Worm (Caenorhabditis elegans) whole organism, L2 larva: ENCODE results near the gene nhr-8.

ENCODE experiments used
- F13H6.1 ChIP-seq: sonication (generic microtip); optimal IDR thresholded peaks from 2 replicates; lab custom pipeline; 2016; ENCODE audit warnings: missing genetic modification characterization, missing compliant biosample characterization
- R02D3.7 ChIP-seq: fragments of 150-350 bp; optimal IDR thresholded peaks from 2 replicates; lab custom pipeline; 2014; ENCODE audit warnings: missing biosample characterization, missing genetic modification characterization
- Y55F3AM.14 ChIP-seq: fragments of 200-800 bp; sonication (Bioruptor generic); optimal IDR thresholded peaks from 2 replicates; lab custom pipeline; 2018; ENCODE audit warnings: mild to moderate bottlenecking, missing genetic modification characterization, missing compliant biosample characterization
- ZK546.5 ChIP-seq: sonication (generic microtip); optimal IDR thresholded peaks from 2 replicates; lab custom pipeline; 2017; ENCODE audit warnings: missing biosample characterization, missing genetic modification characterization
- ama-1 ChIP-seq: fragments of 150-350 bp; optimal IDR thresholded peaks from 2 replicates; lab custom pipeline; 2018; ENCODE audit warnings: inconsistent platforms
- blmp-1 ChIP-seq: sonication (generic microtip); optimal IDR thresholded peaks from 2 replicates; lab custom pipeline; 2017; ENCODE audit warnings: missing genetic modification characterization, mild to moderate bottlenecking, missing compliant biosample characterization, antibody characterized with exemption, moderate library complexity; ENCODE audit not compliant: insufficient read depth
- ceh-82 ChIP-seq: fragments of 150-350 bp; optimal IDR thresholded peaks from 2 replicates; lab custom pipeline; 2014; ENCODE audit warnings: missing biosample characterization, missing genetic modification characterization
- crh-2 ChIP-seq: sonication (generic microtip); optimal IDR thresholded peaks from 2 replicates; lab custom pipeline; 2017; ENCODE audit warnings: missing biosample characterization, missing genetic modification characterization
- egl-27 ChIP-seq: sonication (generic microtip); optimal IDR thresholded peaks from 3 replicates; lab custom pipeline; 2017; ENCODE audit warnings: missing biosample characterization, missing genetic modification reagents, missing genetic modification characterization
- elt-1 ChIP-seq: fragments of 150-350 bp; optimal IDR thresholded peaks from 2 replicates; lab custom pipeline; 2014; ENCODE audit warnings: missing biosample characterization, missing genetic modification characterization
- elt-3 ChIP-seq: sonication (generic microtip); optimal IDR thresholded peaks from 2 replicates; lab custom pipeline; 2017; ENCODE audit warnings: missing biosample characterization, missing genetic modification characterization
- fos-1 ChIP-seq: fragments of 150-350 bp; optimal IDR thresholded peaks from 2 replicates; lab custom pipeline; 2014; ENCODE audit warnings: missing biosample characterization, missing genetic modification characterization
- gmeb-1 ChIP-seq: fragments of 150-350 bp; optimal IDR thresholded peaks from 2 replicates; lab custom pipeline; 2014; ENCODE audit warnings: missing biosample characterization, missing genetic modification characterization
- lsy-2 ChIP-seq, 2 experiments: fragments of 150-350 bp in 1 of 2; sonication (generic microtip) in 1 of 2; optimal IDR thresholded peaks; 2 replicates each; lab custom pipeline; 2014 to 2017; ENCODE audit warnings: missing biosample characterization in 2 of 2, missing genetic modification characterization in 2 of 2
- mab-5 ChIP-seq: fragments of 150-350 bp; optimal IDR thresholded peaks from 2 replicates; lab custom pipeline; 2014; ENCODE audit warnings: missing biosample characterization, missing genetic modification characterization
- mbf-1 ChIP-seq: sonication (generic microtip); optimal IDR thresholded peaks from 2 replicates; lab custom pipeline; 2017; ENCODE audit warnings: missing biosample characterization, missing genetic modification characterization
- mdl-1 ChIP-seq, 2 experiments: fragments of 150-350 bp in 1 of 2; sonication (generic microtip) in 1 of 2; optimal IDR thresholded peaks; 2 replicates each; lab custom pipeline; 2017; ENCODE audit warnings: missing biosample characterization in 2 of 2, missing genetic modification characterization in 2 of 2
- nhr-11 ChIP-seq: fragments of 150-350 bp; optimal IDR thresholded peaks from 2 replicates; lab custom pipeline; 2014; ENCODE audit warnings: missing biosample characterization, missing genetic modification characterization
- nhr-12 ChIP-seq: fragments of 150-350 bp; optimal IDR thresholded peaks from 2 replicates; lab custom pipeline; 2014; ENCODE audit warnings: missing biosample characterization, missing genetic modification characterization
- nhr-23 ChIP-seq: fragments of 150-350 bp; optimal IDR thresholded peaks from 2 replicates; lab custom pipeline; 2014; ENCODE audit warnings: missing biosample characterization, missing genetic modification reagents, missing genetic modification characterization
- nhr-237 ChIP-seq: fragments of 150-350 bp; optimal IDR thresholded peaks from 2 replicates; lab custom pipeline; 2014; ENCODE audit warnings: missing biosample characterization, missing genetic modification characterization
- nhr-25 ChIP-seq: fragments of 150-350 bp; sonication (generic microtip); optimal IDR thresholded peaks from 3 replicates; lab custom pipeline; 2014; ENCODE audit warnings: missing biosample characterization, missing genetic modification characterization
- nhr-6 ChIP-seq: fragments of 150-350 bp; optimal IDR thresholded peaks from 2 replicates; lab custom pipeline; 2014; ENCODE audit warnings: missing biosample characterization, missing genetic modification characterization
- nhr-77 ChIP-seq: fragments of 150-350 bp; optimal IDR thresholded peaks from 2 replicates; lab custom pipeline; 2014; ENCODE audit warnings: missing biosample characterization, missing genetic modification characterization
- peb-1 ChIP-seq: fragments of 150-350 bp; optimal IDR thresholded peaks from 2 replicates; lab custom pipeline; 2014; ENCODE audit warnings: missing biosample characterization, missing genetic modification characterization
- sem-4 ChIP-seq: fragments of 150-350 bp; optimal IDR thresholded peaks from 2 replicates; lab custom pipeline; 2014; ENCODE audit warnings: missing biosample characterization, missing genetic modification reagents, missing genetic modification characterization
- sma-3 ChIP-seq: sonication (generic microtip); optimal IDR thresholded peaks from 2 replicates; lab custom pipeline; 2016; ENCODE audit warnings: missing genetic modification reagents, missing genetic modification characterization, missing compliant biosample characterization
- sma-9 ChIP-seq, 2 experiments: fragments of 150-350 bp in 1 of 2; sonication (generic microtip) in 1 of 2; optimal IDR thresholded peaks; 2 replicates each; lab custom pipeline; 2014 to 2016; ENCODE audit warnings: missing genetic modification characterization in 2 of 2, mild to moderate bottlenecking in 1 of 2, missing biosample characterization in 1 of 2, missing compliant biosample characterization in 1 of 2, missing genetic modification reagents in 1 of 2, moderate library complexity in 1 of 2
- snpc-4 ChIP-seq: fragments of 150-350 bp; optimal IDR thresholded peaks from 2 replicates; lab custom pipeline; 2014; ENCODE audit warnings: missing biosample characterization, missing genetic modification characterization
- unc-39 ChIP-seq: fragments of 150-350 bp; optimal IDR thresholded peaks from 2 replicates; lab custom pipeline; 2014; ENCODE audit warnings: missing biosample characterization, missing genetic modification characterization
- unc-62 ChIP-seq: fragments of 150-350 bp; optimal IDR thresholded peaks from 2 replicates; lab custom pipeline; 2014; ENCODE audit warnings: missing biosample characterization, missing genetic modification reagents, missing genetic modification characterization
- zag-1 ChIP-seq: fragments of 150-350 bp; optimal IDR thresholded peaks from 2 replicates; lab custom pipeline; 2014; ENCODE audit warnings: missing biosample characterization, missing genetic modification characterization
- ztf-1 ChIP-seq: fragments of 200-800 bp; sonication (Bioruptor generic); conservative IDR thresholded peaks from 2 replicates; pipeline ENCODE4 v1.3.6; 2022; ENCODE audit warnings: missing genetic modification characterization, missing compliant biosample characterization
- ztf-4 ChIP-seq: fragments of 150-350 bp; optimal IDR thresholded peaks from 2 replicates; lab custom pipeline; 2014; ENCODE audit warnings: missing biosample characterization, missing genetic modification characterization

The nhr-8 gene

DNA sequence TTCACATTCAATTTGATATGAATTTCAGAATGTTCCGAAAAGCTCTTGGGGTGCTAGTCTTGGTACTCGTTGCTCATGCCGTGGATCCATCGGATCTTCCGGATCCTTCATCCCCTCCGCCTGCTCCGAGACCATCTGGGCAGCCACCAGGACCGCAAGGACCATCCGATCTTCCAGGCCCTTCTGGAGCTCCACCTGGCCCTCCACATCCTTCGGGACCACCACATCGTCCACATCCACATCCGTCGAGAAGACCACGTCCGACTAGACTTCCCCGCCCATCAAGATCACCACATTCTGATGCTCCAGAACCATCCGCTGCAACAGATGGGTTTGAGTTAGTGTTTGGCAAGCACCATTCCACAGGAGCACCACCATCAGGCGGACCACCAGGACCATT, 23.8 kb downstream of the nhr-8 start, which contains the start of gene clx-1:
Gene clx-1, plus strand, starts transcription at position 30 of the 400 bp plus-strand sequence.
- TF ChIP-seq mdl-1 (tag; optimal IDR thresholded peaks at IDR 0.05; lab: Kevin White, UChicago) (no peak), R02D3.7 (tag; lab: Kevin White, UChicago) (no peak), crh-2 (no peak), ceh-82 (no peak), Y55F3AM.14 (GFP tag; lab: Kevin White, UChicago) (no peak), unc-62 (GFP tag; lab: Kevin White, UChicago) (no peak), ama-1 (lab: Kevin White, UChicago) (no peak), nhr-12 (no peak), ztf-1 (GFP tag; lab: Robert Waterston, UW) (no peak), nhr-77 (tag; lab: Kevin White, UChicago) (no peak), F13H6.1 (tag; lab: Kevin White, UChicago) (no peak), unc-39 (no peak), ZK546.5 (tag; lab: Kevin White, UChicago) (no peak), nhr-23 (tag; lab: Kevin White, UChicago) (no peak), peb-1 (tag; lab: Kevin White, UChicago) (no peak), sma-9 (GFP tag; optimal IDR thresholded peaks at IDR 0.05; lab: Kevin White, UChicago) (no peak), sma-9 (tag; optimal IDR thresholded peaks at IDR 0.05; lab: Kevin White, UChicago) (no peak), zag-1 (tag; lab: Kevin White, UChicago) (no peak), nhr-11 (tag; lab: Kevin White, UChicago) (no peak)

DNA sequence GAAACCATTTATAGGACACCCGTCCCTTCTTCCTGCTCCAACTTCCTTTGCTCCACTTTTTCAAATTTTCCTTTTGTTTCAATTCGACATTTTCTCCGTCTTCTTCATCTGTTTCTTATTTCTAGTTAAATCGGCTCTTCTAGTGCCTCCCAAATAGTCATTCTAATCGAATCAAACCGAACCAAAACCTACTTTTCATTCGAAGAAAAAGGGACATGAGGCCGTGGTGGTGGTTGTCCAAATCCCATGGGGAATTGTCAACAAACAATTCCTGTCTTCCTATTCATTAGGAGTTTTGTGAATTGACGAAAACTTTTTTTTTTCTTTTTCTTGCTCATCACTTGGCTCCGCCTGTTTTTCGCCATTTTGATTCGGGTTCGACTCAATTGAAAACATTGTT, 25.8 kb downstream of the nhr-8 start:
- TF ChIP-seq elt-3 (tag; lab: Kevin White, UChicago), result no peak

DNA sequence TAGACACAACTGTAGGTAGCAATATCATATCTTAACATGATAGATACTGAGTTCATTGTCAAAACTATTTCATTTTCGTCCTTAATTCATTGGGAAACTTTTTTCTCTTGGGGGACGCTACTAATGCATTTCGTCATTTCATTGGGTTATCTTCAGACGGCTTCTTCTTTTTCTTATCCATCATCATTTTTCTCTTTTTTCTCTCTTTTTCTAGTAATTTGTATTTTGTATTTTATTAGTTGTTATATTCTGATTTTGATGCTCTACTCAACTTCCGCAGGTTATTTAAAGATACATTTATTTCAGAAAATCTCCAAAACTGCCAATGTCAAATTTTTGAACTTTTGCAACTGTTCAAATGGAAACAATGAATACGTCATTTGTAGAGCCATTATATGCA, 32.8 kb downstream of the nhr-8 start, which contains the start of gene npr-35:
Gene npr-35, plus strand, starts transcription at position 301 of the 400 bp plus-strand sequence.
- no peak for TF ChIP-seq nhr-6
- TF ChIP-seq unc-62 (GFP tag; lab: Kevin White, UChicago), result no peak
- no peak for TF ChIP-seq blmp-1
- TF ChIP-seq nhr-11 (tag; lab: Kevin White, UChicago), result no peak
- TF ChIP-seq nhr-77 (tag; lab: Kevin White, UChicago), result no peak
- TF ChIP-seq peb-1 (tag; lab: Kevin White, UChicago), result no peak
- TF ChIP-seq gmeb-1 (tag; lab: Kevin White, UChicago), result no peak
- no peak for TF ChIP-seq nhr-237
- no peak for TF ChIP-seq elt-1 (tag; lab: Kevin White, UChicago)
- no peak for TF ChIP-seq zag-1 (tag; lab: Kevin White, UChicago)
- no peak for TF ChIP-seq mab-5 (tag; lab: Kevin White, UChicago)

DNA sequence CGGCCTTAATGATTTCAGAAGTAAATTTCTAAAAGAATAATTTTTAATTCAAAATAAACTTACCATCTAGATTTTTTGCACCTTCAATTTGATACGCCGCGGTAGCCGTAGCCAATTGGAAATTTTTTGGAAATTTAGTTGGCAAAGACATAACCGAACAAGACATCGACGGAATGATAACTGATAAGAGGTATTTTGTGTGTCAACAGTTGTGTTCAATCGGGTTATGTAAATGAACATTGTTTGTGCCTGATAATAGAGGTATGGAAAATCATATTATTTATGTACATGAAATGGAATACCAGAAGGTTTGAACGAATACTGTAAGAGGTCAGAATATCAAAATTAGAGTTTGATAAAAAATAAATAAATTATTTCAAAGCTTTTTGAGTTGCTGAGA, 37.1 kb downstream of the nhr-8 start, which contains the start of gene klo-1:
Gene klo-1, minus strand, starts transcription at position 388 of the 400 bp plus-strand sequence.
- TF ChIP-seq sma-9 (GFP tag; optimal IDR thresholded peaks at IDR 0.05; lab: Kevin White, UChicago), result peak; percentile 38
- TF ChIP-seq sma-9 (tag; optimal IDR thresholded peaks at IDR 0.05; lab: Kevin White, UChicago), result no peak
- peak; percentile 83 for TF ChIP-seq fos-1 (tag; lab: Kevin White, UChicago)
- no peak for TF ChIP-seq sma-3
- TF ChIP-seq mab-5 (tag; lab: Kevin White, UChicago), result no peak
- peak; percentile 54 for TF ChIP-seq crh-2

DNA sequence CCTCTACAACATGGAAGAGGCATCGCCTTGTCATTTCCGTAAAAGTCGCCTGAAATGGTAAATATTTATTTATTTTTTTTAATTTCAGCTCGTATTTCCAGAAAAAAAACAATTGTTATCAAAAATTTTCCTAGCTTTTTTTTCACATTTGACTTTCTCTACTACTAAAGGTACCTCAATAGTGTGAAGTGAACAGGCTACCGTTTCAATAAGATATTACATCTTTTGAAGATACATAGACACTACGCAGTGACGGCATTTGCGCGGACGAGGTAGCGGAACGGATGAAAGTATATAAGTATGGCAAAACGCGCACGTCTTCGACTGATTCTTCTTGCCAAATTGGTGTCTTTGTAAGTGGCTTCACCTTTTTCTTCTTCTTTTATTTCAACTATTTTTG, 42.3 kb downstream of the nhr-8 start, which contains the start of gene col-14:
Gene col-14, plus strand, starts transcription at position 301 of the 400 bp plus-strand sequence.
- no peak for TF ChIP-seq R02D3.7 (tag; lab: Kevin White, UChicago)
- TF ChIP-seq sem-4 (tag; lab: Kevin White, UChicago), result no peak
- no peak for TF ChIP-seq gmeb-1 (tag; lab: Kevin White, UChicago)
- TF ChIP-seq lsy-2 (tag; optimal IDR thresholded peaks at IDR 0.05; lab: Kevin White, UChicago), result no peak
- no peak for TF ChIP-seq mab-5 (tag; lab: Kevin White, UChicago)
- no peak for TF ChIP-seq unc-39
- no peak for TF ChIP-seq snpc-4 (tag; lab: Kevin White, UChicago)
- TF ChIP-seq elt-3 (tag; lab: Kevin White, UChicago), result no peak
- TF ChIP-seq sma-3, result no peak
- no peak for TF ChIP-seq nhr-25 (tag; lab: Kevin White, UChicago)
- TF ChIP-seq nhr-23 (tag; lab: Kevin White, UChicago), result no peak
- no peak for TF ChIP-seq ztf-4 (tag; lab: Kevin White, UChicago)
- TF ChIP-seq egl-27, result no peak
- TF ChIP-seq nhr-11 (tag; lab: Kevin White, UChicago), result no peak
- TF ChIP-seq nhr-237, result no peak
- no peak for TF ChIP-seq mbf-1
- TF ChIP-seq unc-62 (GFP tag; lab: Kevin White, UChicago), result no peak
- no peak for TF ChIP-seq ceh-82
- TF ChIP-seq, all 48 proteins: peak for 0
